Worm (Caenorhabditis elegans) whole organism, mixed stage, embryonic: ENCODE results near the gene ymel-1.

ENCODE experiments used
- ces-1 ChIP-seq: fragments of 150-350 bp; optimal IDR thresholded peaks from 2 replicates; lab custom pipeline; 2014; ENCODE audit warnings: missing biosample characterization, missing genetic modification reagents, missing genetic modification characterization
- elt-3 ChIP-seq: fragments of 150-350 bp; optimal IDR thresholded peaks from 2 replicates; lab custom pipeline; 2014; ENCODE audit warnings: missing biosample characterization, missing genetic modification characterization
- lin-13 ChIP-seq: fragments of 150-350 bp; optimal IDR thresholded peaks from 2 replicates; lab custom pipeline; 2014; ENCODE audit warnings: missing biosample characterization, missing genetic modification characterization
- mab-5 ChIP-seq: fragments of 150-350 bp; optimal IDR thresholded peaks from 2 replicates; lab custom pipeline; 2014; ENCODE audit warnings: missing biosample characterization, missing genetic modification characterization
- nhr-76 ChIP-seq: sonication (generic microtip); optimal IDR thresholded peaks from 2 replicates; lab custom pipeline; 2017; ENCODE audit warnings: missing biosample characterization, missing genetic modification characterization
- pha-4 ChIP-seq: fragments of 150-350 bp; optimal IDR thresholded peaks from 2 replicates; lab custom pipeline; 2018; ENCODE audit warnings: missing biosample characterization, missing genetic modification reagents, missing genetic modification characterization
- snpc-4 ChIP-seq: fragments of 150-350 bp; optimal IDR thresholded peaks from 2 replicates; lab custom pipeline; 2014; ENCODE audit warnings: missing biosample characterization, missing genetic modification characterization
- unc-62 ChIP-seq: fragments of 150-350 bp; optimal IDR thresholded peaks from 2 replicates; lab custom pipeline; 2014; ENCODE audit warnings: missing biosample characterization, missing genetic modification reagents, missing genetic modification characterization
- ztf-11 ChIP-seq: fragments of 150-350 bp; optimal IDR thresholded peaks from 2 replicates; lab custom pipeline; 2014; ENCODE audit warnings: missing biosample characterization, missing genetic modification characterization

DNA sequence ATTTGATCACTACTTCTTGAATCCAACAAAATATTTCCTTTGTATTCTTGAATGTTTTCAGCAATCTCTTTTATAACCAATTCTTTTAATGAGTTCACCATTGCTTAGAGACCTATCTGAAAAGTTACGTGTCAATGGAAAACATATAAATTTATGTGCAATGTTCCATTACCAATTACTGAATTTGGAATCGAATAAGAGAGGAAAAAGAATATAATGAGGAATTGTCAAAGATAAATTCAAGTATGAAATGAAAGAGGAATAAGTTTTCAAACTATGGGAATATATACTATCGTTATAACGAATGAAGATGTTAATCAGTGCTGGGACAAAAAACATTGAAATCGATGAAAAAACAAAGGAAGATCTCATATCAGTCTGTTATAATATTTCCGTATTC lies 35.1 kb downstream of the ymel-1 start, which contains the start of gene H04D03.4:
- TF ChIP-seq unc-62 (GFP tag; lab: Kevin White, UChicago) (no peak), lin-13 (tag; lab: Kevin White, UChicago) (no peak), mab-5 (tag; lab: Kevin White, UChicago) (no peak), ces-1 (GFP tag; lab: Kevin White, UChicago) (no peak), ztf-11 (no peak), elt-3 (tag; lab: Kevin White, UChicago) (no peak), snpc-4 (tag; lab: Kevin White, UChicago) (no peak), pha-4 (tag; lab: Kevin White, UChicago) (no peak), nhr-76 (no peak)
